Fruit fly (Drosophila melanogaster): ENCODE measurements around the gene CG12643.

DNA sequence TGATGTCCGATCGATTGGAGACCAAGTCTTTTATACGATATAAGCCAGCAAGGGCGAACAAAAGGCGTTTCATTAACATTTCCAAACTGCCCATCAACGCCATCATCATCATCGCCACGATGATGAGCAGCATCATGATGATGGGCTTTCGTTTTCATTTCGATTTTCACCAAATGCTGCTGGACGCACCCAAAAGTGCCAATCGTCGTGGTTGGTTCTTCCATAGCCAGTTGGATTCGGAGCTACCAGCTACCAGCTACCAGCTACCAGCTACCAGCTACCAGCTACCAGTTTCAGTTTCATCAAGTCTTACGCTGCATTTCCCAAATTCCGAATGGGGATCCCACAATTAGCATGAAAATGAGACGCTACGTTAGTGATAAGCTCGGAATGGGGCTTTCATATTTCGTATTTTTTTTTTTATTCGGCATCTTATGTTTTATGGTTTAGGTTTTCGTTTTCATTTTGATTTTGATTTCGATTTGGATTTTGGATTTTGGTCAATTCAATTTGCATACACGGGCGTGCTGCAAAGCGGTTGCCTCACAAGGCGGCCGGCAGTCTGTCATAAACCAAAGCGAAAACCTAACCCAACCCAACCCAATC, 48.3 kb downstream of the CG12643 start, which contains the start of gene CG2962:
- TF ChIP-seq CG8159 (tag; optimal IDR thresholded peaks at IDR 0.05): no peak
- no peak for TF ChIP-seq fd96Ca (GFP tag; IDR thresholded peaks at IDR 0.05)

All from whole organism, pupa.